Worm (Caenorhabditis elegans): ENCODE results near the gene Y73B6BL.44.

DNA sequence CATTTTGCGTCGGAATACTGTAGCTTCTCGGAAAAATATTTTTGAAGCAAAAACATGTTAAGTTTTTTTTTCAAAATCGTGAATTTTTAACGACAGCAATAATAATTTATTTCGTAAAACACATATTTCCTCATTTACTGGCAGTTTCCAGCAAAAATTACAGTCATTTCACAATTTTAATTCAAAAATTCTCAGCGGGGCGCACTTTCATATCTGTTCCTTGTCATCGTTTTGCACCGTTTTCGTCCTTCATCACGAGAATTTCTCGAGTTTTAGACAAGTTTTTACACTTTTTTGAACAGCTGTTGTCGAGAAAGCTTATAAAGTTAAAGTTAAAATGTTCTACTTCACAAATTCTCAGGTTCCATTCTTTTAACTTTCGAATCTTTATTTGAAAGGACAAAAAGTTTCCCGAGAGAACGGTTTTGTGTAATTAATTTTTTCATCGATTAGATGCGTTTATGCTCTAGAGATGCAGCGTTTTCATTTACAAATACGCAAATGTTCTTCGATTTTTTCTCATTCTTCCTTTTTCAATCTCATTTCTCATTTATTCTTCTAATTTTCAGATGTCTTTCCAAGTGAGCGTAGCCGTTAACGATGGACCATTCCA is 29.0 kb downstream of the Y73B6BL.44 start, which contains the start of gene ddi-1:
- TF ChIP-seq lim-7 (GFP tag; IDR thresholded peaks at IDR 0.05) (no peak), egl-27 (tag; optimal IDR thresholded peaks at IDR 0.05) (no peak), nhr-6 (tag; optimal IDR thresholded peaks at IDR 0.05) (no peak), lin-15B (tag; optimal IDR thresholded peaks at IDR 0.05) (no peak), zip-2 (tag; optimal IDR thresholded peaks at IDR 0.05) (no peak), lin-39 (tag; optimal IDR thresholded peaks at IDR 0.05) (no peak), pqm-1 (tag; optimal IDR thresholded peaks at IDR 0.05) (no peak), nhr-11 (tag; optimal IDR thresholded peaks at IDR 0.05) (no peak), ceh-62 (tag; optimal IDR thresholded peaks at IDR 0.05) (no peak)
